Worm (Caenorhabditis elegans) whole organism, L4 larva: ENCODE measurements around the gene srj-21.

Experiments used
- D1046.2 ChIP-seq: fragments of 200-800 bp; sonication (Bioruptor generic); IDR thresholded peaks from 2 replicates; pipeline ENCODE4 v1.3.6; 2022; ENCODE audit warnings: missing genetic modification characterization, missing compliant biosample characterization
- F26F4.8 ChIP-seq: fragments of 200-800 bp; sonication (Bioruptor generic); conservative IDR thresholded peaks from 2 replicates; pipeline ENCODE4 v1.3.6; 2022; ENCODE audit warnings: missing genetic modification characterization, missing compliant biosample characterization
- F37D6.2 ChIP-seq: sonication (generic microtip); optimal IDR thresholded peaks from 2 replicates; lab custom pipeline; 2016; ENCODE audit warnings: mild to moderate bottlenecking, missing genetic modification characterization, missing compliant biosample characterization
- R02D3.7 ChIP-seq: fragments of 150-350 bp; sonication (generic microtip); optimal IDR thresholded peaks from 3 replicates; lab custom pipeline; 2014; ENCODE audit warnings: missing biosample characterization, missing genetic modification characterization
- T20F7.1 ChIP-seq: fragments of 200-800 bp; sonication (Bioruptor generic); optimal IDR thresholded peaks from 2 replicates; lab custom pipeline; 2018; ENCODE audit warnings: mild to moderate bottlenecking, missing genetic modification characterization, missing compliant biosample characterization
- ZK546.5 ChIP-seq, 2 experiments: sonication (generic microtip); optimal IDR thresholded peaks; 2 replicates each; lab custom pipeline; 2017; ENCODE audit warnings: missing biosample characterization in 2 of 2, missing genetic modification characterization in 2 of 2
- aha-1 ChIP-seq: fragments of 150-350 bp; peaks from one replicate; lab custom pipeline; 2014; ENCODE audit warnings: missing biosample characterization, missing genetic modification characterization
- aly-2 ChIP-seq: sonication (generic microtip); optimal IDR thresholded peaks from 2 replicates; lab custom pipeline; 2018; ENCODE audit warnings: missing biosample characterization, missing genetic modification characterization
- arid-1 ChIP-seq: fragments of 200-800 bp; sonication (Bioruptor generic); conservative IDR thresholded peaks from 2 replicates; pipeline ENCODE4 v1.3.6; 2022; ENCODE audit warnings: missing genetic modification reagents, missing genetic modification characterization, missing compliant biosample characterization
- attf-4 ChIP-seq: sonication (generic microtip); optimal IDR thresholded peaks from 3 replicates; lab custom pipeline; 2017; ENCODE audit warnings: missing biosample characterization, missing genetic modification characterization
- ceh-32 ChIP-seq: sonication (generic microtip); optimal IDR thresholded peaks from 2 replicates; lab custom pipeline; 2016; ENCODE audit warnings: mild to moderate bottlenecking, missing genetic modification characterization, missing compliant biosample characterization; ENCODE audit not compliant: poor library complexity
- ceh-82 ChIP-seq: sonication (generic microtip); optimal IDR thresholded peaks from 2 replicates; lab custom pipeline; 2017; ENCODE audit warnings: missing biosample characterization, missing genetic modification characterization
- cey-2 ChIP-seq: sonication (generic microtip); optimal IDR thresholded peaks from 3 replicates; lab custom pipeline; 2017; ENCODE audit warnings: missing genetic modification characterization, mild to moderate bottlenecking, missing compliant biosample characterization, antibody characterized with exemption, borderline replicate concordance; ENCODE audit not compliant: insufficient read depth
- ctbp-1 ChIP-seq: fragments of 200-800 bp; sonication (Bioruptor generic); IDR thresholded peaks from 2 replicates; pipeline ENCODE4 v1.3.6; 2022; ENCODE audit warnings: missing genetic modification reagents, missing genetic modification characterization, missing compliant biosample characterization
- dmd-8 ChIP-seq: fragments of 200-800 bp; sonication (Bioruptor generic); IDR thresholded peaks from 2 replicates; pipeline ENCODE4 v1.3.6; 2022; ENCODE audit warnings: missing genetic modification characterization, missing compliant biosample characterization
- dpl-1 ChIP-seq: fragments of 150-350 bp; optimal IDR thresholded peaks from 2 replicates; lab custom pipeline; 2014; ENCODE audit warnings: missing biosample characterization, missing genetic modification reagents, missing genetic modification characterization
- egl-43 ChIP-seq: fragments of 200-800 bp; sonication (Bioruptor generic); IDR thresholded peaks from 2 replicates; pipeline ENCODE4 v1.3.6; 2022; ENCODE audit warnings: missing genetic modification reagents, missing genetic modification characterization, missing compliant biosample characterization
- fkh-10 ChIP-seq: fragments of 150-350 bp; optimal IDR thresholded peaks from 2 replicates; lab custom pipeline; 2014; ENCODE audit warnings: missing biosample characterization, missing genetic modification reagents, missing genetic modification characterization
- fos-1 ChIP-seq: fragments of 150-350 bp; optimal IDR thresholded peaks from 2 replicates; lab custom pipeline; 2014; ENCODE audit warnings: missing biosample characterization, missing genetic modification characterization
- gei-8 ChIP-seq: fragments of 200-800 bp; sonication (Bioruptor generic); optimal IDR thresholded peaks from 2 replicates; lab custom pipeline; 2018; ENCODE audit warnings: mild to moderate bottlenecking, missing genetic modification characterization, missing compliant biosample characterization
- hlh-30 ChIP-seq: sonication (generic microtip); optimal IDR thresholded peaks from 2 replicates; lab custom pipeline; 2017; ENCODE audit warnings: antibody characterized with exemption, mild to moderate bottlenecking, missing genetic modification characterization, missing compliant biosample characterization; ENCODE audit not compliant: insufficient read depth
- hmg-1.1 ChIP-seq: fragments of 200-800 bp; sonication (Bioruptor generic); IDR thresholded peaks from 2 replicates; pipeline ENCODE4 v1.3.6; 2022; ENCODE audit warnings: missing genetic modification reagents, missing genetic modification characterization, missing compliant biosample characterization
- jun-1 ChIP-seq: fragments of 150-350 bp; optimal IDR thresholded peaks from 2 replicates; lab custom pipeline; 2014; ENCODE audit warnings: missing biosample characterization, missing genetic modification reagents, missing genetic modification characterization
- lim-7 ChIP-seq: fragments of 200-800 bp; sonication (Bioruptor generic); IDR thresholded peaks from 2 replicates; pipeline ENCODE4 v1.3.6; 2022; ENCODE audit warnings: missing genetic modification characterization, missing compliant biosample characterization
- lin-38 ChIP-seq: fragments of 200-800 bp; sonication (Bioruptor generic); IDR thresholded peaks from 2 replicates; pipeline ENCODE4 v1.3.6; 2022; ENCODE audit warnings: missing genetic modification reagents, missing genetic modification characterization, missing compliant biosample characterization
- lin-39 ChIP-seq: fragments of 150-350 bp; optimal IDR thresholded peaks from 2 replicates; lab custom pipeline; 2014; ENCODE audit warnings: missing biosample characterization, missing genetic modification reagents, missing genetic modification characterization
- madf-9 ChIP-seq: fragments of 200-800 bp; sonication (Bioruptor generic); conservative IDR thresholded peaks from 2 replicates; pipeline ENCODE4 v1.3.6; 2022; ENCODE audit warnings: missing genetic modification reagents, missing genetic modification characterization, missing compliant biosample characterization
- mxl-2 ChIP-seq: fragments of 200-800 bp; sonication (Bioruptor generic); conservative IDR thresholded peaks from 2 replicates; pipeline ENCODE4 v1.3.6; 2022; ENCODE audit warnings: missing genetic modification reagents, missing genetic modification characterization, missing compliant biosample characterization
- mxl-3 ChIP-seq: fragments of 200-800 bp; sonication (Bioruptor generic); optimal IDR thresholded peaks from 2 replicates; lab custom pipeline; 2018; ENCODE audit warnings: mild to moderate bottlenecking, missing genetic modification characterization, missing compliant biosample characterization
- nhr-10 ChIP-seq: fragments of 150-350 bp; optimal IDR thresholded peaks from 2 replicates; lab custom pipeline; 2014; ENCODE audit warnings: missing biosample characterization, missing genetic modification characterization
- nhr-102 ChIP-seq: sonication (generic microtip); optimal IDR thresholded peaks from 2 replicates; lab custom pipeline; 2016; ENCODE audit warnings: mild to moderate bottlenecking, missing genetic modification characterization, moderate library complexity, missing compliant biosample characterization
- nhr-28 ChIP-seq: fragments of 150-350 bp; optimal IDR thresholded peaks from 2 replicates; lab custom pipeline; 2014; ENCODE audit warnings: missing biosample characterization, missing genetic modification characterization
- nhr-41 ChIP-seq: fragments of 200-800 bp; sonication (Bioruptor generic); IDR thresholded peaks from 2 replicates; pipeline ENCODE4 v1.3.6; 2022; ENCODE audit warnings: missing genetic modification reagents, missing genetic modification characterization, missing compliant biosample characterization
- nhr-42 ChIP-seq: fragments of 200-800 bp; sonication (Bioruptor generic); IDR thresholded peaks from 2 replicates; pipeline ENCODE4 v1.3.6; 2022; ENCODE audit warnings: missing genetic modification characterization, missing compliant biosample characterization
- pha-4 ChIP-seq, 2 experiments: fragments of 150-350 bp in 1 of 2; fragments of 200-800 bp in 1 of 2; sonication (Bioruptor generic) in 1 of 2; IDR thresholded peaks in 1 of 2; optimal IDR thresholded peaks in 1 of 2; 2 replicates each; pipeline versions ENCODE4 v1.3.6 to Lab custom; 2014 to 2022; ENCODE audit warnings: missing genetic modification characterization in 2 of 2, missing genetic modification reagents in 2 of 2, missing biosample characterization in 1 of 2, missing compliant biosample characterization in 1 of 2
- pqm-1 ChIP-seq: sonication (generic microtip); optimal IDR thresholded peaks from 2 replicates; lab custom pipeline; 2017; ENCODE audit warnings: missing biosample characterization, missing genetic modification characterization
- set-16 ChIP-seq: fragments of 200-800 bp; sonication (Bioruptor generic); IDR thresholded peaks from 2 replicates; pipeline ENCODE4 v1.3.6; 2022; ENCODE audit warnings: missing genetic modification reagents, missing genetic modification characterization, missing compliant biosample characterization
- skn-1 ChIP-seq: fragments of 150-350 bp; optimal IDR thresholded peaks from 2 replicates; lab custom pipeline; 2014; ENCODE audit warnings: missing biosample characterization, missing genetic modification characterization
- snpc-1.2 ChIP-seq: fragments of 200-800 bp; sonication (Bioruptor generic); IDR thresholded peaks from 2 replicates; pipeline ENCODE4 v1.3.6; 2022; ENCODE audit warnings: missing genetic modification reagents, missing genetic modification characterization, missing compliant biosample characterization
- snpc-4 ChIP-seq: fragments of 150-350 bp; optimal IDR thresholded peaks from 2 replicates; lab custom pipeline; 2014; ENCODE audit warnings: missing biosample characterization, missing genetic modification characterization
- spr-3 ChIP-seq: fragments of 200-800 bp; sonication (Bioruptor generic); optimal IDR thresholded peaks from 2 replicates; lab custom pipeline; 2018; ENCODE audit warnings: mild to moderate bottlenecking, missing genetic modification characterization, missing compliant biosample characterization
- tag-97 ChIP-seq: fragments of 200-800 bp; sonication (Bioruptor generic); IDR thresholded peaks from 2 replicates; pipeline ENCODE4 v1.3.6; 2022; ENCODE audit warnings: missing genetic modification characterization, missing compliant biosample characterization
- tra-1 ChIP-seq: fragments of 200-800 bp; sonication (Bioruptor generic); IDR thresholded peaks from 2 replicates; pipeline ENCODE4 v1.3.6; 2022; ENCODE audit warnings: missing genetic modification reagents, missing genetic modification characterization, missing compliant biosample characterization
- unc-39 ChIP-seq: sonication (generic microtip); optimal IDR thresholded peaks from 2 replicates; lab custom pipeline; 2017; ENCODE audit warnings: missing biosample characterization, missing genetic modification characterization
- unc-62 ChIP-seq, 3 experiments: fragments of 150-350 bp in 1 of 3; sonication (generic microtip); optimal IDR thresholded peaks in 2 of 3; peaks in 1 of 3; 1 replicate in 1 of 3; 2 replicates in 2 of 3; lab custom pipeline; 2014 to 2017; ENCODE audit warnings: missing biosample characterization in 3 of 3, missing genetic modification characterization in 3 of 3, missing genetic modification reagents in 3 of 3, missing genotype in 1 of 3
- vab-7 ChIP-seq: fragments of 200-800 bp; sonication (Bioruptor generic); IDR thresholded peaks from 2 replicates; pipeline ENCODE4 v1.3.6; 2022; ENCODE audit warnings: missing genetic modification reagents, missing genetic modification characterization, missing compliant biosample characterization
- zfp-2 ChIP-seq: sonication (generic microtip); optimal IDR thresholded peaks from 2 replicates; lab custom pipeline; 2016; ENCODE audit warnings: mild to moderate bottlenecking, missing genetic modification characterization, missing compliant biosample characterization
- ztf-11 ChIP-seq: fragments of 150-350 bp; optimal IDR thresholded peaks from 2 replicates; lab custom pipeline; 2014; ENCODE audit warnings: missing biosample characterization, missing genetic modification characterization

Gene srj-21

DNA sequence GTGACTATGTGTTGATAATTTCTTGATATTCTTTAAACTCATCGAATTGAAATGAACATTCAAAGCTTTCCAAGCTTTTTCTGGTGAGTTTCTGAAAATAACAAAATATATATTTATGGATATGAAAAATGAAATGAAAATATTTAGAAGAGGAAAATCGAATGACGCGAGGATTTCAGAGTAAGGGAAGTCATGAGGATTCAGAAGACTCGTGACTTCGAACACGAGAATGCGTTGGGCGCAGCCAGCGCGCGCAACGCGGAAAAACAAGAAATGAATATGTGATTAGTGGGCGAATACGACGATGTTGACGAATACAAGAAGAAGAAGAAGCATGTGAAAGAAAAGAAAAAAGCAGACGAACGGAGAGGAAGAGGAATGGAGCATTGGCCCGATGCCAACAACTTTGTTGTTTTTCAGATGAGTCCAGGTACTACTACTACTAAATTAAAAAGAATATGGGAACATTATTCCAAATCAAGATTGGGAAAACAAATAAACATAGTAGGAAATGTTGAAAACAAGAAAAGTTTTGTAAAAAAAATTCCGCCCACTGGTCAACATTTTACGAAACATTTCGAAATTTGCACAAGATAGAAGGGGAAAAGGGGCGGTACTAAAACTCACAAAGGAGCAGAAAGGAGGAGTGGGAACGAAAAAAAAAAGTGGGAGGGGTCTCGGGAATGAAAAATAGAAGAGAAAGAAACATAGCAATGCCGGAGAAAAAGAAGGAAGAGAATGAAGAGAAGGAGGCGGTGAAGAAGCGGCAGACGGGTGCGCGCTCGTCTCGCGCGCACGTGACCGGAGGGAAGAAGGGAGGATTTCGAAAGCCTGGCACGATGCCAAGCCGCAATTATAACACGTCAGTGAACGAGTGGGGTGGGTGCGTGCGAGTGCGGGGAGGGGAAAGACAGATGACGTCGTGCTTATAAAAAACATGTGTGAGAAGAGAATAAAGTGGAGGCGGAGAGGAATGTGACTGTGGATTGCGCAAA is 29.7 kb upstream of the srj-21 start (continued):
- 0 out of 2 replicates have a peak, but pooled peaks have one; percentile 67 for TF ChIP-seq D1046.2
- TF ChIP-seq pqm-1 (tag; lab: Kevin White, UChicago) = no peak
- TF ChIP-seq dmd-8 (GFP tag; lab: Robert Waterston, UW) = no peak; the same call in 1 of the 2 replicates
- TF ChIP-seq R02D3.7 (tag; lab: Kevin White, UChicago) = no peak
- TF ChIP-seq aha-1 (tag; lab: Kevin White, UChicago) = peak; percentile 100
- TF ChIP-seq ceh-82 = no peak
- TF ChIP-seq mxl-3 (GFP tag; lab: Kevin White, UChicago) = peak; percentile 95
- TF ChIP-seq spr-3 (GFP tag; lab: Kevin White, UChicago) = peak; percentile 62
- peak; percentile 71 for TF ChIP-seq lin-38 (GFP tag; lab: Robert Waterston, UW)
- TF ChIP-seq tag-97 (GFP tag; lab: Robert Waterston, UW) = no peak
- TF ChIP-seq nhr-41 = peak; percentile 85
- peak; percentile 82 for TF ChIP-seq nhr-42 (GFP tag; lab: Robert Waterston, UW)
- TF ChIP-seq mxl-2 = peak; percentile 86
- peak; percentile 97 for TF ChIP-seq egl-43
- no peak for TF ChIP-seq F26F4.8 (GFP tag; lab: Robert Waterston, UW)
- TF ChIP-seq ceh-32 (tag; lab: Kevin White, UChicago) = peak; percentile 71
- TF ChIP-seq attf-4 = no peak
- TF ChIP-seq nhr-28 (tag; lab: Kevin White, UChicago) = peak; percentile 32
- TF ChIP-seq nhr-102 (tag; lab: Kevin White, UChicago) = peak; percentile 56
- no peak for TF ChIP-seq fos-1 (tag; lab: Kevin White, UChicago)
- TF ChIP-seq ZK546.5 (tag; optimal IDR thresholded peaks at IDR 0.05; lab: Kevin White, UChicago) = no peak
- no peak for TF ChIP-seq skn-1 (tag; lab: Kevin White, UChicago)
- TF ChIP-seq gei-8 (GFP tag; lab: Kevin White, UChicago) = peak; percentile 87
- TF ChIP-seq nhr-10 (tag; lab: Kevin White, UChicago) = peak; percentile 27
- TF ChIP-seq arid-1 (GFP tag; lab: Robert Waterston, UW) = peak; percentile 75
- TF ChIP-seq F37D6.2 (tag; lab: Kevin White, UChicago) = peak; percentile 78
- peak in 1 of 2 experiments; percentile 100 for TF ChIP-seq unc-62 (GFP tag; optimal IDR thresholded peaks at IDR 0.05 in 1 of 2; lab: Kevin White, UChicago)
- no peak for TF ChIP-seq unc-62 (tag; optimal IDR thresholded peaks at IDR 0.05; lab: Kevin White, UChicago)
- TF ChIP-seq hlh-30 (tag; lab: Kevin White, UChicago) = peak; percentile 98
- TF ChIP-seq fkh-10 (GFP tag; lab: Kevin White, UChicago) = peak; percentile 93
- peak; percentile 100 for TF ChIP-seq set-16
- no peak for TF ChIP-seq unc-39 (tag; lab: Kevin White, UChicago)
- 0 out of 2 replicates have a peak, but pooled peaks have one; percentile 36 for TF ChIP-seq lim-7 (GFP tag; lab: Robert Waterston, UW)
- TF ChIP-seq madf-9 (GFP tag; lab: Robert Waterston, UW) = peak; percentile 89
- peak; percentile 99 for TF ChIP-seq ctbp-1 (GFP tag; lab: Robert Waterston, UW)
- TF ChIP-seq tra-1 (GFP tag; lab: Robert Waterston, UW) = peak; percentile 95
- no peak for TF ChIP-seq ztf-11 (tag; lab: Kevin White, UChicago)
- peak; percentile 46 for TF ChIP-seq zfp-2 (tag; lab: Kevin White, UChicago)
- no peak for TF ChIP-seq snpc-1.2 (GFP tag; lab: Robert Waterston, UW)
- peak; percentile 63 for TF ChIP-seq dpl-1
- TF ChIP-seq snpc-4 = peak; percentile 65
- TF ChIP-seq cey-2 (tag; lab: Kevin White, UChicago) = no peak
- TF ChIP-seq T20F7.1 (GFP tag; lab: Kevin White, UChicago) = peak; percentile 57
- no peak for TF ChIP-seq lin-39 (tag; lab: Kevin White, UChicago)
- peak; percentile 92 for TF ChIP-seq pha-4 (GFP tag; IDR thresholded peaks at IDR 0.05; lab: Robert Waterston, UW)
- no peak for TF ChIP-seq pha-4 (tag; optimal IDR thresholded peaks at IDR 0.05; lab: Kevin White, UChicago)
- no peak for TF ChIP-seq aly-2 (tag; lab: Kevin White, UChicago)
- TF ChIP-seq jun-1 (tag; lab: Kevin White, UChicago) = peak; percentile 31
- peak; percentile 90 for TF ChIP-seq vab-7
- TF ChIP-seq hmg-1.1 (GFP tag; lab: Robert Waterston, UW) = peak; percentile 94
